ENCODE assay signal across 2 fruit fly cellular contexts in the genomic region with DNA sequence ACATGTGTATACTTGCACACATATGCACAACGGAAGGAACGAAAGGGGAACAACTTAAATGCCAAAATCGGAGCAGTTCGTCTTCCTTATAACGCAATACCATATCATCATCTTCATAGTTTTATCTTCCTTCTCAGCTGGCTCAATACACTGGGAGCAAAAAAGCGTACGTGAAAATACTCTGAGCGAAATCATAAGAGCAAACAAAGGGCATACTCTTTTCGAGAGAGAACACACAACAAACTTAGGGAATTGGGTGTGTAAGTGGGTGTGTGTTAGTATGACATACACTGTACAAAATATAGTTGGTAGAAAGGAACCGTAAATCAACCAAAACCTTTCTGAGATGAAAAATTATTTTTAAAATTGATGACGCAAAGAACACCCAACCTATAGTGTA.
TF ChIP-seq lines count a peak whose summit lies in the region.

No protein-coding gene starts in this region.

- no peak for TF ChIP-seq CTCF in whole organism, embryonic (GFP tag; optimal IDR thresholded peaks at IDR 0.05; lab: Kevin White, UChicago)

TF ChIP-seq in whole organism, embryonic, 481 proteins besides CTCF, POLR2A, EP300 and RAD21:
- TF ChIP-seq CG17361 (GFP tag; IDR thresholded peaks at IDR 0.05; lab: Robert Waterston, UW) (0 out of 3 replicates have a peak, but pooled peaks have one; percentile 13), CG2678 (tag; optimal IDR thresholded peaks at IDR 0.05; lab: Kevin White, UChicago) (no peak), D19A (tag; optimal IDR thresholded peaks at IDR 0.05; lab: Kevin White, UChicago) (peak; percentile 6), Xbp1 (GFP tag; optimal IDR thresholded peaks at IDR 0.05; lab: Kevin White, UChicago) (peak; percentile 6), CG9609 (GFP tag; optimal IDR thresholded peaks at IDR 0.05; lab: Kevin White, UChicago) (no peak), Med (GFP tag; lab: Kevin White, UChicago) (peak; percentile 48), scrt (GFP tag; optimal IDR thresholded peaks at IDR 0.05; lab: Kevin White, UChicago) (no peak), CG2712 (tag; optimal IDR thresholded peaks at IDR 0.05; lab: Kevin White, UChicago) (peak; percentile 10), gem (tag; optimal IDR thresholded peaks at IDR 0.05; lab: Kevin White, UChicago) (peak; percentile 25), eve (GFP tag; optimal IDR thresholded peaks at IDR 0.05; lab: Kevin White, UChicago) (peak in 1 of 2 experiments; percentile 37), Awh (GFP tag; IDR thresholded peaks at IDR 0.05; lab: Robert Waterston, UW) (no peak), zf30C (GFP tag; optimal IDR thresholded peaks at IDR 0.05; lab: Kevin White, UChicago) (peak; percentile 64), ci (GFP tag; IDR thresholded peaks at IDR 0.05; lab: Robert Waterston, UW) (0 out of 3 replicates have a peak, but pooled peaks have one; percentile 16), ac (GFP tag; optimal IDR thresholded peaks at IDR 0.05; lab: Kevin White, UChicago) (no peak), bsh (GFP tag; optimal IDR thresholded peaks at IDR 0.05; lab: Kevin White, UChicago) (peak in 1 of 2 experiments; percentile 40), lilli (GFP tag; optimal IDR thresholded peaks at IDR 0.05; lab: Kevin White, UChicago) (peak; percentile 4), az2 (GFP tag; optimal IDR thresholded peaks at IDR 0.05; lab: Kevin White, UChicago) (no peak), CG12104 (GFP tag; optimal IDR thresholded peaks at IDR 0.05; lab: Kevin White, UChicago) (no peak), sens (GFP tag; lab: Kevin White, UChicago) (peak; percentile 83), repo (GFP tag; optimal IDR thresholded peaks at IDR 0.05; lab: Kevin White, UChicago) (no peak), Neu2 (GFP tag; optimal IDR thresholded peaks at IDR 0.05; lab: Kevin White, UChicago; ENCODE audit: borderline replicate concordance) (no peak), Ets65A (GFP tag; lab: Kevin White, UChicago) (peak; percentile 89), Side (GFP tag; optimal IDR thresholded peaks at IDR 0.05; lab: Kevin White, UChicago) (peak; percentile 6), phol (tag; optimal IDR thresholded peaks at IDR 0.05; lab: Kevin White, UChicago) (no peak), CG13894 (tag; optimal IDR thresholded peaks at IDR 0.05; lab: Kevin White, UChicago) (no peak), CG4360 (GFP tag; IDR thresholded peaks at IDR 0.05; lab: Robert Waterston, UW) (0 out of 2 replicates have a peak, but pooled peaks have one; percentile 8), cg (GFP tag; optimal IDR thresholded peaks at IDR 0.05; lab: Kevin White, UChicago) (peak; percentile 15), CG1603 (tag; optimal IDR thresholded peaks at IDR 0.05; lab: Kevin White, UChicago) (peak; percentile 11), ind (GFP tag; optimal IDR thresholded peaks at IDR 0.05; lab: Kevin White, UChicago) (peak; percentile 5)

TF ChIP-seq in whole organism, prepupa, 60 proteins besides CTCF, POLR2A, EP300 and RAD21:
- TF ChIP-seq CG9139 (GFP tag; optimal IDR thresholded peaks at IDR 0.05; lab: Kevin White, UChicago) (no peak), svp (GFP tag; lab: Kevin White, UChicago) (peak; percentile 25), Eip78C (GFP tag; lab: Kevin White, UChicago) (peak; percentile 67), net (GFP tag; optimal IDR thresholded peaks at IDR 0.05; lab: Kevin White, UChicago) (no peak), fkh (GFP tag; optimal IDR thresholded peaks at IDR 0.05; lab: Kevin White, UChicago) (no peak)
TF ChIP-seq in whole organism, prepupa: peak in this region for 2.
